Fruit fly (Drosophila melanogaster) whole organism, embryonic: ENCODE data around the gene RSG7.

Source experiments
- Abd-B ChIP-seq: fragments of 200-800 bp; sonication (Bioruptor generic); optimal IDR thresholded peaks from 2 replicates; lab custom pipeline; 2018; ENCODE audit warnings: missing biosample characterization, mild to moderate bottlenecking, missing genetic modification characterization, moderate library complexity
- Atf-2 ChIP-seq: fragments of 200-800 bp; sonication (Bioruptor generic); optimal IDR thresholded peaks from 2 replicates; lab custom pipeline; 2016; ENCODE audit warnings: missing biosample characterization, missing genetic modification characterization
- BEAF-32 ChIP-seq: fragments of 200-800 bp; sonication (Bioruptor generic); optimal IDR thresholded peaks from 3 replicates; lab custom pipeline; 2017; ENCODE audit warnings: missing biosample characterization, missing genetic modification characterization, mild to moderate bottlenecking, moderate library complexity, missing genetic modification reagents
- CG1024 ChIP-seq: fragments of 200-800 bp; sonication (Bioruptor generic); IDR thresholded peaks from 2 replicates; pipeline ENCODE4 v1.3.6; 2022; ENCODE audit warnings: missing biosample characterization, missing genetic modification characterization
- CG10543 ChIP-seq: fragments of 200-800 bp; sonication (Bioruptor generic); optimal IDR thresholded peaks from 3 replicates; lab custom pipeline; 2017; ENCODE audit warnings: missing biosample characterization, mild to moderate bottlenecking, missing genetic modification characterization, moderate library complexity
- CG10959 ChIP-seq: fragments of 200-800 bp; sonication (Bioruptor generic); IDR thresholded peaks from 2 replicates; pipeline ENCODE4 v1.3.6; 2022; ENCODE audit warnings: missing biosample characterization, missing genetic modification characterization
- CG12104 ChIP-seq: fragments of 200-800 bp; sonication (Bioruptor generic); optimal IDR thresholded peaks from 3 replicates; lab custom pipeline; 2016; ENCODE audit warnings: missing biosample characterization, missing genetic modification characterization
- CG12942 ChIP-seq: fragments of 200-800 bp; sonication (Bioruptor generic); optimal IDR thresholded peaks from 3 replicates; lab custom pipeline; 2016; ENCODE audit warnings: missing biosample characterization, missing genetic modification characterization
- CG1529 ChIP-seq: fragments of 200-800 bp; sonication (Bioruptor generic); optimal IDR thresholded peaks from 3 replicates; lab custom pipeline; 2018; ENCODE audit warnings: missing biosample characterization, missing genetic modification characterization
- CG17328 ChIP-seq: fragments of 200-800 bp; sonication (Bioruptor generic); IDR thresholded peaks from 2 replicates; pipeline ENCODE4 v1.3.6; 2022; ENCODE audit warnings: missing biosample characterization, missing genetic modification characterization
- CG17359 ChIP-seq: fragments of 200-800 bp; sonication (Bioruptor generic); optimal IDR thresholded peaks from 3 replicates; lab custom pipeline; 2018; ENCODE audit warnings: missing biosample characterization, mild to moderate bottlenecking, missing genetic modification characterization, moderate library complexity
- CG17568 ChIP-seq: fragments of 200-800 bp; sonication (Bioruptor generic); optimal IDR thresholded peaks from 2 replicates; lab custom pipeline; 2018; ENCODE audit warnings: missing biosample characterization, mild to moderate bottlenecking, missing genetic modification characterization, moderate library complexity
- CG1792 ChIP-seq: fragments of 200-800 bp; sonication (Bioruptor generic); optimal IDR thresholded peaks from 2 replicates; lab custom pipeline; 2016; ENCODE audit warnings: missing biosample characterization, missing genetic modification characterization
- CG18599 ChIP-seq: fragments of 200-800 bp; sonication (Bioruptor generic); optimal IDR thresholded peaks from 3 replicates; lab custom pipeline; 2017; ENCODE audit warnings: missing biosample characterization, missing genetic modification characterization, mild to moderate bottlenecking, moderate library complexity, missing genetic modification reagents
- CG18619 ChIP-seq: fragments of 200-800 bp; sonication (Bioruptor generic); optimal IDR thresholded peaks from 3 replicates; lab custom pipeline; 2017; ENCODE audit warnings: missing biosample characterization, mild to moderate bottlenecking, missing genetic modification characterization
- CG30020 ChIP-seq: fragments of 200-800 bp; optimal IDR thresholded peaks from 2 replicates; lab custom pipeline; 2019; ENCODE audit warnings: missing biosample characterization, mild to moderate bottlenecking, missing genetic modification characterization, moderate library complexity
- CG31441 ChIP-seq: fragments of 200-800 bp; sonication (Bioruptor generic); IDR thresholded peaks from 2 replicates; pipeline ENCODE4 v1.3.6; 2022; ENCODE audit warnings: missing biosample characterization, missing genetic modification characterization
- CG32772 ChIP-seq: fragments of 200-800 bp; sonication (Bioruptor generic); IDR thresholded peaks from 2 replicates; pipeline ENCODE4 v1.3.6; 2022; ENCODE audit warnings: missing biosample characterization, missing genetic modification characterization
- CG4404 ChIP-seq: fragments of 200-800 bp; sonication (Bioruptor generic); IDR thresholded peaks from 2 replicates; pipeline ENCODE4 v1.3.6; 2022; ENCODE audit warnings: missing biosample characterization, missing genetic modification characterization
- CG7357 ChIP-seq: fragments of 200-800 bp; sonication (Bioruptor generic); IDR thresholded peaks from 3 replicates; pipeline ENCODE4 v1.3.6; 2022; ENCODE audit warnings: missing biosample characterization, missing genetic modification characterization
- CG7372 ChIP-seq: fragments of 200-800 bp; sonication (Bioruptor generic); IDR thresholded peaks from 2 replicates; pipeline ENCODE4 v1.3.6; 2022; ENCODE audit warnings: missing biosample characterization, missing genetic modification characterization
- CG7963 ChIP-seq: fragments of 200-800 bp; sonication (Bioruptor generic); IDR thresholded peaks from 3 replicates; pipeline ENCODE4 v1.3.6; 2022; ENCODE audit warnings: missing biosample characterization, missing genetic modification characterization; ENCODE audit not compliant: partially characterized antibody
- CG8359 ChIP-seq: fragments of 200-800 bp; sonication (Bioruptor generic); optimal IDR thresholded peaks from 2 replicates; lab custom pipeline; 2017; ENCODE audit warnings: missing biosample characterization, mild to moderate bottlenecking, missing genetic modification characterization, borderline replicate concordance
- CG8924 ChIP-seq: fragments of 200-800 bp; optimal IDR thresholded peaks from 3 replicates; lab custom pipeline; 2019; ENCODE audit warnings: missing biosample characterization, mild to moderate bottlenecking, missing genetic modification characterization, moderate library complexity
- CG9797 ChIP-seq: fragments of 200-800 bp; sonication (Bioruptor generic); optimal IDR thresholded peaks from 3 replicates; lab custom pipeline; 2018; ENCODE audit warnings: missing biosample characterization, mild to moderate bottlenecking, missing genetic modification characterization
- Camta ChIP-seq: fragments of 200-800 bp; sonication (Bioruptor generic); optimal IDR thresholded peaks from 2 replicates; lab custom pipeline; 2016; ENCODE audit warnings: missing biosample characterization, missing genetic modification characterization
- Dip2 ChIP-seq: fragments of 200-800 bp; sonication (Bioruptor generic); IDR thresholded peaks from 2 replicates; pipeline ENCODE4 v1.3.6; 2022; ENCODE audit warnings: missing biosample characterization, missing genetic modification characterization
- Drgx ChIP-seq: fragments of 200-800 bp; sonication (Bioruptor generic); IDR thresholded peaks from 2 replicates; pipeline ENCODE4 v1.3.6; 2022; ENCODE audit warnings: missing biosample characterization, missing genetic modification characterization
- Fer1 ChIP-seq: fragments of 200-800 bp; sonication (Bioruptor generic); optimal IDR thresholded peaks from 2 replicates; lab custom pipeline; 2017; ENCODE audit warnings: missing biosample characterization, mild to moderate bottlenecking, missing genetic modification characterization
- Hr78 ChIP-seq, 2 experiments: fragments of 200-800 bp in 1 of 2; fragments of >200 bp in 1 of 2; sonication (Bioruptor generic) in 1 of 2; optimal IDR thresholded peaks; 2 replicates each; lab custom pipeline; 2017 to 2019; ENCODE audit warnings: missing biosample characterization in 2 of 2, missing genetic modification characterization in 2 of 2, mild to moderate bottlenecking in 1 of 2, moderate library complexity in 1 of 2
- PHDP ChIP-seq: fragments of 200-800 bp; sonication (Bioruptor generic); optimal IDR thresholded peaks from 3 replicates; lab custom pipeline; 2018; ENCODE audit warnings: missing biosample characterization, mild to moderate bottlenecking, missing genetic modification characterization, moderate library complexity
- Pdp1 ChIP-seq, 2 experiments: fragments of 200-800 bp; sonication (Bioruptor generic); optimal IDR thresholded peaks; 3 replicates each; lab custom pipeline; 2016; ENCODE audit warnings: missing biosample characterization in 2 of 2, missing genetic modification characterization in 2 of 2, mild to moderate bottlenecking in 1 of 2, moderate library complexity in 1 of 2
- Six4 ChIP-seq: fragments of 200-800 bp; sonication (Bioruptor generic); optimal IDR thresholded peaks from 2 replicates; lab custom pipeline; 2016; ENCODE audit warnings: missing biosample characterization, missing genetic modification characterization
- Sox102F ChIP-seq: fragments of 200-800 bp; sonication (Bioruptor generic); optimal IDR thresholded peaks from 2 replicates; lab custom pipeline; 2018; ENCODE audit warnings: missing biosample characterization, mild to moderate bottlenecking, missing genetic modification characterization, moderate library complexity
- Xbp1 ChIP-seq: fragments of 200-800 bp; sonication (Bioruptor generic); optimal IDR thresholded peaks from 3 replicates; lab custom pipeline; 2016; ENCODE audit warnings: missing biosample characterization, mild to moderate bottlenecking, missing genetic modification characterization
- Xrp1 ChIP-seq: fragments of 200-800 bp; sonication (Bioruptor generic); IDR thresholded peaks from 2 replicates; pipeline ENCODE4 v1.3.6; 2022; ENCODE audit warnings: missing biosample characterization, missing genetic modification characterization
- ap ChIP-seq: fragments of 200-800 bp; sonication (Bioruptor generic); IDR thresholded peaks from 2 replicates; pipeline ENCODE4 v1.3.6; 2022; ENCODE audit warnings: missing biosample characterization, missing genetic modification characterization
- ash1 ChIP-seq: fragments of 200-800 bp; sonication (Bioruptor generic); optimal IDR thresholded peaks from 2 replicates; lab custom pipeline; 2018; ENCODE audit warnings: missing biosample characterization, mild to moderate bottlenecking, missing genetic modification characterization
- br ChIP-seq: fragments of >200 bp; optimal IDR thresholded peaks from 2 replicates; lab custom pipeline; 2017
- chif ChIP-seq, 2 experiments: fragments of 200-800 bp; sonication (Bioruptor generic); optimal IDR thresholded peaks; 3 replicates each; lab custom pipeline; 2016; ENCODE audit warnings: missing biosample characterization in 2 of 2, missing genetic modification characterization in 2 of 2
- corto ChIP-seq: fragments of 200-800 bp; sonication (Bioruptor generic); optimal IDR thresholded peaks from 2 replicates; lab custom pipeline; 2016; ENCODE audit warnings: missing biosample characterization, mild to moderate bottlenecking, missing genetic modification characterization, moderate library complexity
- fd96Cb ChIP-seq: fragments of 200-800 bp; sonication (Bioruptor generic); optimal IDR thresholded peaks from 2 replicates; lab custom pipeline; 2018; ENCODE audit warnings: missing biosample characterization, mild to moderate bottlenecking, missing genetic modification characterization, moderate library complexity
- lab ChIP-seq: fragments of 200-800 bp; sonication (Bioruptor generic); optimal IDR thresholded peaks from 3 replicates; lab custom pipeline; 2017; ENCODE audit warnings: missing biosample characterization, missing genetic modification characterization, mild to moderate bottlenecking, moderate library complexity, missing genetic modification reagents
- org-1 ChIP-seq: fragments of 200-800 bp; sonication (Bioruptor generic); optimal IDR thresholded peaks from 2 replicates; lab custom pipeline; 2017; ENCODE audit warnings: missing biosample characterization, missing genetic modification characterization
- pan ChIP-seq, 4 experiments: fragments of >200 bp in 3 of 4; fragments of 200-800 bp in 1 of 4; sonication (Bioruptor generic) in 1 of 4; optimal IDR thresholded peaks in 3 of 4; IDR thresholded peaks in 1 of 4; 2 replicates each; pipeline versions ENCODE4 v1.3.6 to Lab custom; 2017 to 2022; ENCODE audit warnings: missing biosample characterization in 2 of 4, missing genetic modification characterization in 2 of 4, mixed read lengths in 1 of 4
- row ChIP-seq: fragments of 200-800 bp; sonication (Bioruptor generic); IDR thresholded peaks from 3 replicates; pipeline ENCODE4 v1.3.6; 2022; ENCODE audit warnings: missing biosample characterization, missing genetic modification characterization
- slbo ChIP-seq: fragments of 200-800 bp; sonication (Bioruptor generic); IDR thresholded peaks from 2 replicates; pipeline ENCODE4 v1.3.6; 2022; ENCODE audit warnings: missing biosample characterization, missing genetic modification characterization
- tgo ChIP-seq: fragments of 200-800 bp; sonication (Bioruptor generic); IDR thresholded peaks from 3 replicates; pipeline ENCODE4 v1.3.6; 2022; ENCODE audit warnings: missing biosample characterization, missing genetic modification characterization
- twi ChIP-seq: fragments of 200-800 bp; optimal IDR thresholded peaks from 2 replicates; lab custom pipeline; 2019; ENCODE audit warnings: missing biosample characterization, mild to moderate bottlenecking, missing genetic modification characterization, moderate library complexity
- vvl ChIP-seq: fragments of 200-800 bp; sonication (Bioruptor generic); IDR thresholded peaks from 2 replicates; pipeline ENCODE4 v1.3.6; 2022; ENCODE audit warnings: missing biosample characterization, missing genetic modification characterization

Gene RSG7

DNA sequence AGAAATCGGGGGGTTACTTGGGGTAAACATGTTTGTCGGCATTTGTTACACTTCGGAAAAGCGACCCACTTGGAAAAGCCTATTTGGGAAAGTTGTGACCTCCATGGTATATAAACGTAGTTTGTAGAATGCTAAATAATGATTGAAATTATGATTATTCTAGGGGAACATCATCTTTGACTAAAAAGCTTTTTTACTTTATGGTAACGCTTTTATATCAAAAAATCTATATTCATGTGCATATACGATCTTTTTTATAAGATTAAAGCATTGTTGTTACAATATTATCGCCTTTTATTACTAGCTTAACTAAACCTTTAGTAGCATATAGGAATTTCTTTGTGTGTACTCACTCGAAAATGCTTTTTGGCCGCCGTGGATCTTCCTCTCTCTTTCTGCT lies 10.0 kb downstream of the RSG7 start (continued):
- TF ChIP-seq CG8924 (peak; percentile 37), CG1024 (GFP tag; lab: Robert Waterston, UW) (no peak), ash1 (GFP tag; lab: Kevin White, UChicago) (no peak), CG4404 (GFP tag; lab: Robert Waterston, UW) (no peak), Xrp1 (GFP tag; lab: Robert Waterston, UW) (0 out of 2 replicates have a peak, but pooled peaks have one; percentile 25), vvl (GFP tag; lab: Robert Waterston, UW) (peak; percentile 33; the same call in 1 of the 2 replicates), CG18599 (peak; percentile 13), CG30020 (tag; lab: Kevin White, UChicago) (no peak), tgo (GFP tag; lab: Robert Waterston, UW) (peak; percentile 56), CG17568 (GFP tag; lab: Kevin White, UChicago) (peak; percentile 5), CG1792 (GFP tag; lab: Kevin White, UChicago) (no peak), Sox102F (peak; percentile 53), PHDP (tag; lab: Kevin White, UChicago) (peak; percentile 68), Abd-B (GFP tag; lab: Kevin White, UChicago) (peak; percentile 11), Atf-2 (peak; percentile 18), CG10543 (GFP tag; lab: Kevin White, UChicago) (peak; percentile 29), corto (GFP tag; lab: Kevin White, UChicago) (no peak), slbo (peak; percentile 37; the same call in 1 of the 2 replicates), CG12104 (GFP tag; lab: Kevin White, UChicago) (no peak), CG31441 (peak; percentile 54), fd96Cb (tag; lab: Kevin White, UChicago) (peak; percentile 21), Drgx (GFP tag; lab: Robert Waterston, UW) (peak; percentile 78), Six4 (GFP tag; lab: Kevin White, UChicago) (no peak), row (GFP tag; lab: Robert Waterston, UW) (peak; percentile 57), CG7357 (GFP tag; lab: Robert Waterston, UW) (0 out of 3 replicates have a peak, but pooled peaks have one; percentile 32), BEAF-32 (GFP tag; lab: Kevin White, UChicago) (no peak), CG7372 (peak; percentile 14; the same call in 1 of the 2 replicates), Dip2 (no peak), CG17359 (tag; lab: Kevin White, UChicago) (peak; percentile 13), CG12942 (GFP tag; lab: Kevin White, UChicago) (peak; percentile 13), CG10959 (GFP tag; lab: Robert Waterston, UW) (no peak), CG7963 (GFP tag; lab: Robert Waterston, UW) (no peak), Hr78 (GFP tag; optimal IDR thresholded peaks at IDR 0.05; lab: Kevin White, UChicago) (peak in 1 of 2 experiments; percentile 40), twi (tag; lab: Kevin White, UChicago) (peak; percentile 9), lab (GFP tag; lab: Kevin White, UChicago) (peak; percentile 26), CG17328 (GFP tag; lab: Robert Waterston, UW) (0 out of 2 replicates have a peak, but pooled peaks have one; percentile 14), Camta (GFP tag; lab: Kevin White, UChicago) (no peak), Xbp1 (peak; percentile 43), CG8359 (GFP tag; lab: Kevin White, UChicago) (no peak), CG9797 (GFP tag; lab: Kevin White, UChicago) (no peak), Pdp1 (GFP tag; optimal IDR thresholded peaks at IDR 0.05; lab: Kevin White, UChicago) (peak; percentile 9 to 22), ap (GFP tag; lab: Robert Waterston, UW) (no peak), CG1529 (GFP tag; lab: Kevin White, UChicago) (peak; percentile 18), CG18619 (peak; percentile 42), pan (optimal IDR thresholded peaks at IDR 0.05; lab: Kevin White, UChicago) (no peak), pan (GFP tag; optimal IDR thresholded peaks at IDR 0.05 in 1 of 2, IDR thresholded peaks at IDR 0.05 in 1 of 2) (peak in 1 of 2 experiments; percentile 48), chif (GFP tag; optimal IDR thresholded peaks at IDR 0.05; lab: Kevin White, UChicago) (peak in 1 of 2 experiments; percentile 48), Fer1 (GFP tag; lab: Kevin White, UChicago) (peak; percentile 35), br (no peak), org-1 (GFP tag; lab: Kevin White, UChicago) (peak; percentile 18), CG32772 (peak; percentile 6; the same call in 1 of the 2 replicates)
